Worm (Caenorhabditis elegans) whole organism, L2 larva: ENCODE data around the gene F13C5.2.

Experiments
- F13H6.1 ChIP-seq: sonication (generic microtip); optimal IDR thresholded peaks from 2 replicates; lab custom pipeline; 2016; ENCODE audit warnings: missing genetic modification characterization, missing compliant biosample characterization
- aly-2 ChIP-seq: fragments of 150-350 bp; optimal IDR thresholded peaks from 2 replicates; lab custom pipeline; 2014; ENCODE audit warnings: missing biosample characterization, missing genetic modification characterization
- ceh-82 ChIP-seq: fragments of 150-350 bp; optimal IDR thresholded peaks from 2 replicates; lab custom pipeline; 2014; ENCODE audit warnings: missing biosample characterization, missing genetic modification characterization
- lin-11 ChIP-seq: fragments of 150-350 bp; sonication (generic microtip); optimal IDR thresholded peaks from 2 replicates; lab custom pipeline; 2014; ENCODE audit warnings: missing biosample characterization, missing genetic modification characterization, inconsistent platforms, mixed read lengths
- mdl-1 ChIP-seq, 2 experiments: fragments of 150-350 bp in 1 of 2; sonication (generic microtip) in 1 of 2; optimal IDR thresholded peaks; 2 replicates each; lab custom pipeline; 2017; ENCODE audit warnings: missing biosample characterization in 2 of 2, missing genetic modification characterization in 2 of 2
- snpc-4 ChIP-seq: fragments of 150-350 bp; optimal IDR thresholded peaks from 2 replicates; lab custom pipeline; 2014; ENCODE audit warnings: missing biosample characterization, missing genetic modification characterization
- unc-62 ChIP-seq: fragments of 150-350 bp; optimal IDR thresholded peaks from 2 replicates; lab custom pipeline; 2014; ENCODE audit warnings: missing biosample characterization, missing genetic modification reagents, missing genetic modification characterization

- no peak for TF ChIP-seq F13H6.1
- no peak for TF ChIP-seq ceh-82 (tag; lab: Kevin White, UChicago)
- TF ChIP-seq snpc-4 (tag; lab: Kevin White, UChicago) = no peak
- TF ChIP-seq mdl-1 (tag; optimal IDR thresholded peaks at IDR 0.05; lab: Kevin White, UChicago) = no peak
- no peak for TF ChIP-seq lin-11
- TF ChIP-seq aly-2 (tag; lab: Kevin White, UChicago) = no peak
- TF ChIP-seq unc-62 = no peak
These were observed 21.2 kb upstream of the F13C5.2 start, which contains the start of gene mrp-2 for ce11 chrX:572601-573000.
